Fruit fly (Drosophila melanogaster): ENCODE data around the gene CG9459.

CG9459 gene

dm6 chr3R:9800644-9801330 is 17.4 kb downstream of the CG9459 start, which contains the start of the genes CG9467 and CG8526:
TSS of gene CG9467 (minus strand) at chr3R:9801026.
TSS of gene CG8526 (plus strand) at chr3R:9801280.
- TF ChIP-seq sob (GFP tag; IDR thresholded peaks at IDR 0.05), result peak; percentile 53; the same call in 1 of the 2 replicates
- no peak for TF ChIP-seq sc (optimal IDR thresholded peaks at IDR 0.05)
- no peak for TF ChIP-seq sc (GFP tag; optimal IDR thresholded peaks at IDR 0.05)
- no peak for TF ChIP-seq bigmax (GFP tag; optimal IDR thresholded peaks at IDR 0.05)
- TF ChIP-seq zen2 (GFP tag; IDR thresholded peaks at IDR 0.05; ENCODE audit: partially characterized antibody), result no peak; the same call in 2 of the 3 replicates
- peak; percentile 53 for TF ChIP-seq Fer1 (GFP tag; optimal IDR thresholded peaks at IDR 0.05)
- TF ChIP-seq trh (GFP tag; optimal IDR thresholded peaks at IDR 0.05), result peak; percentile 29
- peak; percentile 67 for TF ChIP-seq CG4820 (GFP tag; optimal IDR thresholded peaks at IDR 0.05)
- peak; percentile 59 for TF ChIP-seq Sin3A (optimal IDR thresholded peaks at IDR 0.05)
- TF ChIP-seq Nf-YC (tag; optimal IDR thresholded peaks at IDR 0.05), result peak; percentile 75
- TF ChIP-seq ATbp (GFP tag; optimal IDR thresholded peaks at IDR 0.05), result no peak
- TF ChIP-seq CG5180 (GFP tag; optimal IDR thresholded peaks at IDR 0.05), result no peak
- TF ChIP-seq CG8765 (GFP tag; IDR thresholded peaks at IDR 0.05), result peak; percentile 51
- no peak for TF ChIP-seq mirr (GFP tag; optimal IDR thresholded peaks at IDR 0.05)
- TF ChIP-seq Myb (GFP tag; optimal IDR thresholded peaks at IDR 0.05), result peak; percentile 84
- peak; percentile 38 for TF ChIP-seq CG3407 (GFP tag; optimal IDR thresholded peaks at IDR 0.05)
- TF ChIP-seq CG34422 (GFP tag; IDR thresholded peaks at IDR 0.05), result peak; percentile 50; the same call in 1 of the 3 replicates
- TF ChIP-seq CG6683 (GFP tag; optimal IDR thresholded peaks at IDR 0.05), result no peak
- TF ChIP-seq Hand (GFP tag; optimal IDR thresholded peaks at IDR 0.05), result no peak
- peak; percentile 68 for TF ChIP-seq CG4404 (GFP tag; IDR thresholded peaks at IDR 0.05)
- peak; percentile 61 for TF ChIP-seq CG15514 (GFP tag; optimal IDR thresholded peaks at IDR 0.05)
- peak; percentile 74 for TF ChIP-seq Hr3 (GFP tag; optimal IDR thresholded peaks at IDR 0.05)
- no peak for TF ChIP-seq CG7271 (tag; optimal IDR thresholded peaks at IDR 0.05)
- no peak for TF ChIP-seq Rx (GFP tag; IDR thresholded peaks at IDR 0.05)
- TF ChIP-seq CG7928 (GFP tag; optimal IDR thresholded peaks at IDR 0.05), result peak; percentile 76
- peak; percentile 23 for TF ChIP-seq az2 (GFP tag; optimal IDR thresholded peaks at IDR 0.05)
- TF ChIP-seq bab2 (GFP tag; optimal IDR thresholded peaks at IDR 0.05), result peak; percentile 49
- TF ChIP-seq TFAM (GFP tag; optimal IDR thresholded peaks at IDR 0.05), result no peak
- TF ChIP-seq CG42726 (GFP tag; IDR thresholded peaks at IDR 0.05; ENCODE audit: partially characterized antibody), result 0 out of 2 replicates have a peak, but pooled peaks have one; percentile 10
- TF ChIP-seq Jarid2 (GFP tag; optimal IDR thresholded peaks at IDR 0.05), result no peak
- peak; percentile 75 for TF ChIP-seq lilli (GFP tag; optimal IDR thresholded peaks at IDR 0.05)
- TF ChIP-seq CG30403 (GFP tag; optimal IDR thresholded peaks at IDR 0.05), result peak; percentile 80
- TF ChIP-seq lola (GFP tag; optimal IDR thresholded peaks at IDR 0.05), result peak in 1 of 3 experiments; percentile 74
- TF ChIP-seq CoRest (tag; optimal IDR thresholded peaks at IDR 0.05), result peak; percentile 89
- no peak for TF ChIP-seq Atf3 (GFP tag; optimal IDR thresholded peaks at IDR 0.05)
- peak; percentile 80 for TF ChIP-seq CG2712 (tag; optimal IDR thresholded peaks at IDR 0.05)
- peak; percentile 70; the same call in 1 of the 3 replicates for TF ChIP-seq hb (GFP tag; IDR thresholded peaks at IDR 0.05; ENCODE audit: partially characterized antibody)
- no peak for TF ChIP-seq CG7987 (GFP tag; optimal IDR thresholded peaks at IDR 0.05)
- TF ChIP-seq CG3281 (GFP tag; optimal IDR thresholded peaks at IDR 0.05), result peak; percentile 59
- TF ChIP-seq pzg (GFP tag; optimal IDR thresholded peaks at IDR 0.05), result peak; percentile 58
- TF ChIP-seq Dfd (GFP tag; optimal IDR thresholded peaks at IDR 0.05), result no peak
- TF ChIP-seq B-H2 (GFP tag; optimal IDR thresholded peaks at IDR 0.05), result no peak
- no peak for TF ChIP-seq kah (GFP tag; optimal IDR thresholded peaks at IDR 0.05)
- TF ChIP-seq esg (GFP tag; conservative IDR thresholded peaks at IDR 0.05), result peak; percentile 46; the same call in 1 of the 2 replicates
- no peak for TF ChIP-seq slp2 (GFP tag; optimal IDR thresholded peaks at IDR 0.05)
- TF ChIP-seq Taf1 (GFP tag; IDR thresholded peaks at IDR 0.05), result peak; percentile 21; the same call in 1 of the 2 replicates
- TF ChIP-seq CG43689 (GFP tag; IDR thresholded peaks at IDR 0.05), result no peak
- TF ChIP-seq CG32772 (GFP tag; IDR thresholded peaks at IDR 0.05), result peak; percentile 51; the same call in 1 of the 2 replicates
- no peak for TF ChIP-seq Trl (optimal IDR thresholded peaks at IDR 0.05)
- TF ChIP-seq Trl (GFP tag; optimal IDR thresholded peaks at IDR 0.05), result peak; percentile 28

Data from whole organism, embryonic.